Fruit fly (Drosophila melanogaster) whole organism, adult: ENCODE data around the gene Calx.

ENCODE experiments used
- CG11617 ChIP-seq: fragments of 200-800 bp; sonication (Bioruptor generic); optimal IDR thresholded peaks from 2 replicates; lab custom pipeline; 2017; ENCODE audit warnings: mild to moderate bottlenecking, missing biosample characterization, missing genetic modification reagents, missing genetic modification characterization
- CG12768 ChIP-seq: fragments of 200-800 bp; sonication (Bioruptor generic); optimal IDR thresholded peaks from 2 replicates; lab custom pipeline; 2017; ENCODE audit warnings: missing biosample characterization, missing genetic modification characterization, mild to moderate bottlenecking, moderate library complexity, missing genetic modification reagents
- CG14711 ChIP-seq: fragments of 200-800 bp; sonication (Bioruptor generic); optimal IDR thresholded peaks from 2 replicates; lab custom pipeline; 2018; ENCODE audit warnings: missing biosample characterization, mild to moderate bottlenecking, missing genetic modification characterization, moderate library complexity
- CG1620 ChIP-seq: fragments of 200-800 bp; sonication (Bioruptor generic); optimal IDR thresholded peaks from 2 replicates; lab custom pipeline; 2016; ENCODE audit warnings: missing biosample characterization, missing genetic modification characterization
- CG33017 ChIP-seq: fragments of 200-800 bp; sonication (Bioruptor generic); optimal IDR thresholded peaks from 2 replicates; lab custom pipeline; 2018; ENCODE audit warnings: missing biosample characterization, mild to moderate bottlenecking, missing genetic modification characterization, moderate library complexity
- CG5204 ChIP-seq: fragments of 200-800 bp; sonication (Bioruptor generic); optimal IDR thresholded peaks from 2 replicates; lab custom pipeline; 2016; ENCODE audit warnings: missing biosample characterization, missing genetic modification characterization
- CG7045 ChIP-seq: fragments of 200-800 bp; sonication (Bioruptor generic); optimal IDR thresholded peaks from 2 replicates; lab custom pipeline; 2017; ENCODE audit warnings: missing biosample characterization, mild to moderate bottlenecking, missing genetic modification characterization
- CG7101 ChIP-seq: fragments of 200-800 bp; sonication (Bioruptor generic); optimal IDR thresholded peaks from 2 replicates; lab custom pipeline; 2018; ENCODE audit warnings: missing biosample characterization, mild to moderate bottlenecking, missing genetic modification characterization, moderate library complexity
- Clk ChIP-seq: fragments of 200-800 bp; sonication (Bioruptor generic); optimal IDR thresholded peaks from 2 replicates; lab custom pipeline; 2017; ENCODE audit warnings: missing biosample characterization, missing genetic modification characterization
- Crg-1 ChIP-seq: fragments of 200-800 bp; sonication (Bioruptor generic); optimal IDR thresholded peaks from 2 replicates; lab custom pipeline; 2016; ENCODE audit warnings: missing biosample characterization, missing genetic modification characterization
- Hr96 ChIP-seq: fragments of 200-800 bp; sonication (Bioruptor generic); optimal IDR thresholded peaks from 2 replicates; lab custom pipeline; 2016; ENCODE audit warnings: missing biosample characterization, missing genetic modification characterization
- Mnt ChIP-seq: fragments of 200-800 bp; sonication (Bioruptor generic); optimal IDR thresholded peaks from 2 replicates; lab custom pipeline; 2016; ENCODE audit warnings: missing biosample characterization, mild to moderate bottlenecking, missing genetic modification characterization
- bab1 ChIP-seq: fragments of 200-800 bp; sonication (Bioruptor generic); optimal IDR thresholded peaks from 3 replicates; lab custom pipeline; 2019; ENCODE audit warnings: missing biosample characterization, mild to moderate bottlenecking, missing genetic modification characterization, moderate library complexity
- cic ChIP-seq: fragments of 200-800 bp; sonication (Bioruptor generic); optimal IDR thresholded peaks from 2 replicates; lab custom pipeline; 2017; ENCODE audit warnings: missing biosample characterization, mild to moderate bottlenecking, missing genetic modification characterization, moderate library complexity
- cnc ChIP-seq, 2 experiments: fragments of >200 bp; optimal IDR thresholded peaks; 2 replicates each; lab custom pipeline; 2017
- kay ChIP-seq: fragments of 200-800 bp; sonication (Bioruptor generic); peaks from one replicate; lab custom pipeline; 2016; ENCODE audit warnings: missing biosample characterization, missing genetic modification characterization, borderline replicate concordance
- ovo ChIP-seq: fragments of 200-800 bp; sonication (Bioruptor generic); optimal IDR thresholded peaks from 2 replicates; lab custom pipeline; 2016; ENCODE audit warnings: missing biosample characterization, missing genetic modification characterization
- pad ChIP-seq: fragments of 200-800 bp; sonication (Bioruptor generic); optimal IDR thresholded peaks from 3 replicates; lab custom pipeline; 2017; ENCODE audit warnings: missing biosample characterization, missing genetic modification characterization, mild to moderate bottlenecking, moderate library complexity, missing genetic modification reagents
- tj ChIP-seq: fragments of 200-800 bp; sonication (Bioruptor generic); optimal IDR thresholded peaks from 3 replicates; lab custom pipeline; 2017; ENCODE audit warnings: missing biosample characterization, mild to moderate bottlenecking, missing genetic modification characterization, moderate library complexity
- toe ChIP-seq: fragments of 200-800 bp; sonication (Bioruptor generic); optimal IDR thresholded peaks from 2 replicates; lab custom pipeline; 2016; ENCODE audit warnings: missing biosample characterization, missing genetic modification characterization

Calx gene

dm6 chr3R:20977846-20978295, at the start of gene Calx:
Calx (plus strand) TSS chr3R:20978183.
- no peak for TF ChIP-seq CG1620 (GFP tag; lab: Kevin White, UChicago)
- TF ChIP-seq CG33017 (tag; lab: Kevin White, UChicago): no peak
- TF ChIP-seq pad (GFP tag; lab: Kevin White, UChicago): peak; percentile 41
- no peak for TF ChIP-seq kay
- TF ChIP-seq cic: peak; percentile 78
- TF ChIP-seq CG7101: peak; percentile 6
- peak; percentile 38 for TF ChIP-seq Mnt

dm6 chr3R:20945463-20945862, 32.5 kb upstream of the Calx start, which contains the start of gene CG31191:
CG31191 (minus strand) TSS chr3R:20945530.
- TF ChIP-seq Hr96 (GFP tag; lab: Kevin White, UChicago) (no peak), Clk (GFP tag; lab: Kevin White, UChicago) (no peak), ovo (GFP tag; lab: Kevin White, UChicago) (no peak), CG1620 (GFP tag; lab: Kevin White, UChicago) (no peak), CG5204 (no peak), tj (GFP tag; lab: Kevin White, UChicago) (no peak), Crg-1 (GFP tag; lab: Kevin White, UChicago) (no peak), bab1 (GFP tag; lab: Kevin White, UChicago) (no peak)

- no peak for TF ChIP-seq kay
- no peak for TF ChIP-seq ovo (GFP tag; lab: Kevin White, UChicago)
- no peak for TF ChIP-seq CG7101
- no peak for TF ChIP-seq toe
These were observed 31.2 kb upstream of the Calx start for dm6 chr3R:20946774-20947173.

- TF ChIP-seq CG7045 (no peak), CG33017 (tag; lab: Kevin White, UChicago) (no peak), Crg-1 (GFP tag; lab: Kevin White, UChicago) (peak; percentile 56), tj (GFP tag; lab: Kevin White, UChicago) (no peak), Mnt (no peak), bab1 (GFP tag; lab: Kevin White, UChicago) (peak; percentile 4), CG5204 (no peak), pad (GFP tag; lab: Kevin White, UChicago) (peak; percentile 28), ovo (GFP tag; lab: Kevin White, UChicago) (no peak), CG7101 (peak; percentile 51), CG12768 (GFP tag; lab: Kevin White, UChicago) (no peak), toe (peak; percentile 13), cic (no peak), CG1620 (GFP tag; lab: Kevin White, UChicago) (peak; percentile 43), CG14711 (tag; lab: Kevin White, UChicago) (peak; percentile 34), kay (no peak), CG11617 (no peak), Clk (GFP tag; lab: Kevin White, UChicago) (no peak), Hr96 (GFP tag; lab: Kevin White, UChicago) (peak; percentile 21), cnc (optimal IDR thresholded peaks at IDR 0.05; lab: Kevin White, UChicago) (no peak)
These were observed 30.0 kb upstream of the Calx start for dm6 chr3R:20947991-20948407.

dm6 chr3R:20948448-20949174, 29.4 kb upstream of the Calx start, which contains the start of gene Atpalpha:
Atpalpha (plus strand) TSS chr3R:20948714.
- TF ChIP-seq tj (GFP tag; lab: Kevin White, UChicago): peak; percentile 2
- no peak for TF ChIP-seq CG5204
- no peak for TF ChIP-seq cnc (optimal IDR thresholded peaks at IDR 0.05; lab: Kevin White, UChicago)
- no peak for TF ChIP-seq Hr96 (GFP tag; lab: Kevin White, UChicago)
- TF ChIP-seq toe: peak; percentile 33
- peak; percentile 29 for TF ChIP-seq bab1 (GFP tag; lab: Kevin White, UChicago)

- TF ChIP-seq bab1 (GFP tag; lab: Kevin White, UChicago) (no peak), ovo (GFP tag; lab: Kevin White, UChicago) (peak; percentile 1)
These were observed 28.7 kb upstream of the Calx start for dm6 chr3R:20949175-20949748.

- TF ChIP-seq toe (no peak), cic (peak; percentile 19), pad (GFP tag; lab: Kevin White, UChicago) (peak; percentile 70), Mnt (no peak), CG14711 (tag; lab: Kevin White, UChicago) (peak; percentile 89), CG33017 (tag; lab: Kevin White, UChicago) (peak; percentile 25), Hr96 (GFP tag; lab: Kevin White, UChicago) (no peak), Clk (GFP tag; lab: Kevin White, UChicago) (no peak), kay (peak; percentile 48)
These were observed 28.0 kb upstream of the Calx start for dm6 chr3R:20949749-20950676.
